Fruit fly (Drosophila melanogaster) whole organism, embryonic: ENCODE results near the gene ND-PDSW.

Source experiments
- Abd-B ChIP-seq: fragments of 200-800 bp; sonication (Bioruptor generic); optimal IDR thresholded peaks from 2 replicates; lab custom pipeline; 2018; ENCODE audit warnings: missing biosample characterization, mild to moderate bottlenecking, missing genetic modification characterization, moderate library complexity
- Bgb ChIP-seq: fragments of 200-800 bp; sonication (Bioruptor generic); IDR thresholded peaks from 2 replicates; pipeline ENCODE4 v1.3.6; 2022; ENCODE audit warnings: missing biosample characterization, missing genetic modification characterization; ENCODE audit not compliant: partially characterized antibody
- Blimp-1 ChIP-seq: fragments of 200-800 bp; sonication (Bioruptor generic); optimal IDR thresholded peaks from 3 replicates; lab custom pipeline; 2018; ENCODE audit warnings: missing biosample characterization, missing genetic modification characterization, mild to moderate bottlenecking, moderate library complexity, missing genetic modification reagents
- CG10959 ChIP-seq: fragments of 200-800 bp; sonication (Bioruptor generic); IDR thresholded peaks from 2 replicates; pipeline ENCODE4 v1.3.6; 2022; ENCODE audit warnings: missing biosample characterization, missing genetic modification characterization
- CG11398 ChIP-seq: fragments of 200-800 bp; sonication (Bioruptor generic); optimal IDR thresholded peaks from 2 replicates; lab custom pipeline; 2016; ENCODE audit warnings: missing biosample characterization, missing genetic modification characterization
- CG12219 ChIP-seq: fragments of 200-800 bp; sonication (Bioruptor generic); optimal IDR thresholded peaks from 3 replicates; lab custom pipeline; 2018; ENCODE audit warnings: missing biosample characterization, mild to moderate bottlenecking, missing genetic modification characterization
- CG13424 ChIP-seq: fragments of 200-800 bp; sonication (Bioruptor generic); optimal IDR thresholded peaks from 2 replicates; lab custom pipeline; 2019; ENCODE audit warnings: missing biosample characterization, mild to moderate bottlenecking, missing genetic modification characterization, moderate library complexity
- CG17385 ChIP-seq: fragments of 200-800 bp; sonication (Bioruptor generic); optimal IDR thresholded peaks from 3 replicates; lab custom pipeline; 2018; ENCODE audit warnings: missing biosample characterization, mild to moderate bottlenecking, missing genetic modification characterization
- CG18011 ChIP-seq: fragments of 200-800 bp; sonication (Bioruptor generic); optimal IDR thresholded peaks from 2 replicates; lab custom pipeline; 2017; ENCODE audit warnings: missing biosample characterization, missing genetic modification characterization, mild to moderate bottlenecking, moderate library complexity, missing genotype
- CG18262 ChIP-seq: fragments of 200-800 bp; optimal IDR thresholded peaks from 3 replicates; lab custom pipeline; 2019; ENCODE audit warnings: missing biosample characterization, mild to moderate bottlenecking, missing genetic modification characterization, moderate library complexity
- CG18619 ChIP-seq: fragments of 200-800 bp; sonication (Bioruptor generic); optimal IDR thresholded peaks from 3 replicates; lab custom pipeline; 2017; ENCODE audit warnings: missing biosample characterization, mild to moderate bottlenecking, missing genetic modification characterization
- CG30403 ChIP-seq: fragments of 200-800 bp; sonication (Bioruptor generic); optimal IDR thresholded peaks from 3 replicates; lab custom pipeline; 2016; ENCODE audit warnings: missing biosample characterization, missing genetic modification characterization
- CG4424 ChIP-seq: fragments of 200-800 bp; sonication (Bioruptor generic); optimal IDR thresholded peaks from 3 replicates; lab custom pipeline; 2016; ENCODE audit warnings: missing biosample characterization, missing genetic modification characterization
- CG4617 ChIP-seq: fragments of 200-800 bp; sonication (Bioruptor generic); optimal IDR thresholded peaks from 3 replicates; lab custom pipeline; 2016; ENCODE audit warnings: missing biosample characterization, missing genetic modification characterization, borderline replicate concordance
- CG6854 ChIP-seq: fragments of 200-800 bp; sonication (Bioruptor generic); optimal IDR thresholded peaks from 3 replicates; lab custom pipeline; 2017; ENCODE audit warnings: missing biosample characterization, mild to moderate bottlenecking, missing genetic modification characterization
- CG7372 ChIP-seq: fragments of 200-800 bp; sonication (Bioruptor generic); IDR thresholded peaks from 2 replicates; pipeline ENCODE4 v1.3.6; 2022; ENCODE audit warnings: missing biosample characterization, missing genetic modification characterization
- CG7839 ChIP-seq: fragments of 200-800 bp; sonication (Bioruptor generic); optimal IDR thresholded peaks from 3 replicates; lab custom pipeline; 2018; ENCODE audit warnings: missing biosample characterization, mild to moderate bottlenecking, missing genetic modification characterization, moderate library complexity
- CG8388 ChIP-seq: fragments of 200-800 bp; sonication (Bioruptor generic); optimal IDR thresholded peaks from 2 replicates; lab custom pipeline; 2019; ENCODE audit warnings: missing biosample characterization, mild to moderate bottlenecking, missing genetic modification characterization, moderate library complexity
- Camta ChIP-seq: fragments of 200-800 bp; sonication (Bioruptor generic); optimal IDR thresholded peaks from 2 replicates; lab custom pipeline; 2016; ENCODE audit warnings: missing biosample characterization, missing genetic modification characterization
- Dbx ChIP-seq: fragments of 200-800 bp; sonication (Bioruptor generic); IDR thresholded peaks from 3 replicates; pipeline ENCODE4 v1.3.6; 2022; ENCODE audit warnings: missing biosample characterization, missing genetic modification characterization
- Dp ChIP-seq: fragments of 200-800 bp; sonication (Bioruptor generic); optimal IDR thresholded peaks from 2 replicates; lab custom pipeline; 2018; ENCODE audit warnings: missing biosample characterization, mild to moderate bottlenecking, missing genetic modification characterization, moderate library complexity
- Fer2 ChIP-seq: fragments of 200-800 bp; sonication (Bioruptor generic); optimal IDR thresholded peaks from 2 replicates; lab custom pipeline; 2018; ENCODE audit warnings: missing biosample characterization, mild to moderate bottlenecking, missing genetic modification characterization, moderate library complexity
- GATAe ChIP-seq: fragments of 200-800 bp; sonication (Bioruptor generic); conservative IDR thresholded peaks from 2 replicates; pipeline ENCODE4 v1.3.6; 2022; ENCODE audit warnings: missing biosample characterization, missing genetic modification characterization
- H15 ChIP-seq: fragments of 200-800 bp; sonication (Bioruptor generic); IDR thresholded peaks from 3 replicates; pipeline ENCODE4 v1.3.6; 2022; ENCODE audit warnings: missing biosample characterization, missing genetic modification characterization
- H2.0 ChIP-seq: fragments of 200-800 bp; sonication (Bioruptor generic); IDR thresholded peaks from 2 replicates; pipeline ENCODE4 v1.3.6; 2022; ENCODE audit warnings: missing biosample characterization, missing genetic modification characterization
- Pdp1 ChIP-seq, 2 experiments: fragments of 200-800 bp; sonication (Bioruptor generic); optimal IDR thresholded peaks; 3 replicates each; lab custom pipeline; 2016; ENCODE audit warnings: missing biosample characterization in 2 of 2, missing genetic modification characterization in 2 of 2, mild to moderate bottlenecking in 1 of 2, moderate library complexity in 1 of 2
- Side ChIP-seq: fragments of 200-800 bp; sonication (Bioruptor generic); optimal IDR thresholded peaks from 2 replicates; lab custom pipeline; 2016; ENCODE audit warnings: missing biosample characterization, missing genetic modification characterization
- Sin3A ChIP-seq: fragments of >200 bp; optimal IDR thresholded peaks from 2 replicates; lab custom pipeline; 2018
- abd-A ChIP-seq: fragments of 200-800 bp; sonication (Bioruptor generic); optimal IDR thresholded peaks from 3 replicates; lab custom pipeline; 2019; ENCODE audit warnings: missing biosample characterization, mild to moderate bottlenecking, missing genetic modification characterization, moderate library complexity
- ato ChIP-seq: fragments of 200-800 bp; sonication (Bioruptor generic); IDR thresholded peaks from 2 replicates; pipeline ENCODE4 v1.3.6; 2022; ENCODE audit warnings: missing biosample characterization, missing genetic modification characterization; ENCODE audit not compliant: partially characterized antibody
- bab2 ChIP-seq: fragments of 200-800 bp; sonication (Bioruptor generic); optimal IDR thresholded peaks from 2 replicates; lab custom pipeline; 2016; ENCODE audit warnings: missing biosample characterization, missing genetic modification characterization
- ci ChIP-seq: fragments of 200-800 bp; sonication (Bioruptor generic); IDR thresholded peaks from 3 replicates; pipeline ENCODE4 v1.3.6; 2022; ENCODE audit warnings: missing biosample characterization, missing genetic modification characterization
- da ChIP-seq: fragments of 200-800 bp; sonication (Bioruptor generic); optimal IDR thresholded peaks from 2 replicates; lab custom pipeline; 2016; ENCODE audit warnings: missing biosample characterization, missing genetic modification characterization
- dimm ChIP-seq: fragments of 200-800 bp; sonication (Bioruptor generic); IDR thresholded peaks from 2 replicates; pipeline ENCODE4 v1.3.6; 2022; ENCODE audit warnings: missing biosample characterization, missing genetic modification characterization
- dmrt99B ChIP-seq: fragments of 200-800 bp; sonication (Bioruptor generic); optimal IDR thresholded peaks from 2 replicates; lab custom pipeline; 2018; ENCODE audit warnings: missing biosample characterization, mild to moderate bottlenecking, missing genetic modification characterization, moderate library complexity
- gsb-n ChIP-seq: fragments of 200-800 bp; sonication (Bioruptor generic); optimal IDR thresholded peaks from 3 replicates; lab custom pipeline; 2018; ENCODE audit warnings: missing biosample characterization, mild to moderate bottlenecking, missing genetic modification characterization
- hb ChIP-seq: fragments of 200-800 bp; sonication (Bioruptor generic); IDR thresholded peaks from 3 replicates; pipeline ENCODE4 v1.3.6; 2022; ENCODE audit warnings: missing biosample characterization, missing genetic modification characterization; ENCODE audit not compliant: partially characterized antibody
- hkb ChIP-seq, 2 experiments: fragments of 200-800 bp in 1 of 2; fragments of >200 bp in 1 of 2; sonication (Bioruptor generic) in 1 of 2; IDR thresholded peaks in 1 of 2; optimal IDR thresholded peaks in 1 of 2; 2 replicates each; pipeline versions ENCODE4 v1.3.6 to Lab custom; 2017 to 2022; ENCODE audit warnings: missing biosample characterization in 1 of 2, missing genetic modification characterization in 1 of 2
- jing ChIP-seq: fragments of 200-800 bp; sonication (Bioruptor generic); optimal IDR thresholded peaks from 2 replicates; lab custom pipeline; 2018; ENCODE audit warnings: missing biosample characterization, mild to moderate bottlenecking, missing genetic modification characterization
- lilli ChIP-seq: fragments of 200-800 bp; sonication (Bioruptor generic); optimal IDR thresholded peaks from 3 replicates; lab custom pipeline; 2016; ENCODE audit warnings: missing biosample characterization, missing genetic modification characterization
- maf-S ChIP-seq: fragments of 200-800 bp; sonication (Bioruptor generic); optimal IDR thresholded peaks from 2 replicates; lab custom pipeline; 2016; ENCODE audit warnings: missing biosample characterization, missing genetic modification characterization
- org-1 ChIP-seq: fragments of 200-800 bp; sonication (Bioruptor generic); optimal IDR thresholded peaks from 2 replicates; lab custom pipeline; 2017; ENCODE audit warnings: missing biosample characterization, missing genetic modification characterization
- pan ChIP-seq, 4 experiments: fragments of >200 bp in 3 of 4; fragments of 200-800 bp in 1 of 4; sonication (Bioruptor generic) in 1 of 4; optimal IDR thresholded peaks in 3 of 4; IDR thresholded peaks in 1 of 4; 2 replicates each; pipeline versions ENCODE4 v1.3.6 to Lab custom; 2017 to 2022; ENCODE audit warnings: missing biosample characterization in 2 of 4, missing genetic modification characterization in 2 of 4, mixed read lengths in 1 of 4
- sens-2 ChIP-seq: fragments of 200-800 bp; sonication (Bioruptor generic); IDR thresholded peaks from 2 replicates; pipeline ENCODE4 v1.3.6; 2022; ENCODE audit warnings: missing biosample characterization, missing genetic modification characterization
- sisA ChIP-seq: fragments of 200-800 bp; sonication (Bioruptor generic); IDR thresholded peaks from 2 replicates; pipeline ENCODE4 v1.3.6; 2022; ENCODE audit warnings: missing biosample characterization, missing genetic modification characterization
- so ChIP-seq: fragments of 200-800 bp; sonication (Bioruptor generic); IDR thresholded peaks from 3 replicates; pipeline ENCODE4 v1.3.6; 2022; ENCODE audit warnings: missing biosample characterization, missing genetic modification characterization
- stwl ChIP-seq: fragments of 200-800 bp; sonication (Bioruptor generic); optimal IDR thresholded peaks from 3 replicates; lab custom pipeline; 2018; ENCODE audit warnings: missing biosample characterization, mild to moderate bottlenecking, missing genetic modification characterization, moderate library complexity
- vvl ChIP-seq: fragments of 200-800 bp; sonication (Bioruptor generic); IDR thresholded peaks from 2 replicates; pipeline ENCODE4 v1.3.6; 2022; ENCODE audit warnings: missing biosample characterization, missing genetic modification characterization
- zen2 ChIP-seq: fragments of 200-800 bp; sonication (Bioruptor generic); IDR thresholded peaks from 3 replicates; pipeline ENCODE4 v1.3.6; 2022; ENCODE audit warnings: missing biosample characterization, missing genetic modification characterization; ENCODE audit not compliant: partially characterized antibody
- zf30C ChIP-seq: fragments of 200-800 bp; sonication (Bioruptor generic); optimal IDR thresholded peaks from 3 replicates; lab custom pipeline; 2018; ENCODE audit warnings: missing biosample characterization, mild to moderate bottlenecking, missing genetic modification characterization

Gene ND-PDSW

dm6 chr2L:3482712-3483111, 16.8 kb downstream of the ND-PDSW start (continued):
- TF ChIP-seq Dbx = no peak
- no peak for TF ChIP-seq sens-2 (GFP tag; lab: Robert Waterston, UW)
- TF ChIP-seq Fer2 = no peak
- TF ChIP-seq H2.0 (GFP tag; lab: Robert Waterston, UW) = no peak
- TF ChIP-seq gsb-n (tag; lab: Kevin White, UChicago) = no peak
- TF ChIP-seq CG11398 (GFP tag; lab: Kevin White, UChicago) = no peak
- TF ChIP-seq CG12219 (GFP tag; lab: Kevin White, UChicago) = no peak
- TF ChIP-seq GATAe (GFP tag; lab: Robert Waterston, UW) = no peak
- no peak for TF ChIP-seq Sin3A (lab: Kevin White, UChicago)
- no peak for TF ChIP-seq maf-S (GFP tag; lab: Kevin White, UChicago)
- TF ChIP-seq CG17385 (GFP tag; lab: Kevin White, UChicago) = no peak
- TF ChIP-seq pan (optimal IDR thresholded peaks at IDR 0.05; lab: Kevin White, UChicago) = no peak
- no peak for TF ChIP-seq pan (GFP tag; optimal IDR thresholded peaks at IDR 0.05 in 1 of 2, IDR thresholded peaks at IDR 0.05 in 1 of 2)
- no peak for TF ChIP-seq CG6854 (GFP tag; lab: Kevin White, UChicago)
- TF ChIP-seq CG8388 = peak; percentile 4
- no peak for TF ChIP-seq H15
- TF ChIP-seq abd-A = no peak
- TF ChIP-seq zf30C (GFP tag; lab: Kevin White, UChicago) = no peak
- TF ChIP-seq Pdp1 (GFP tag; optimal IDR thresholded peaks at IDR 0.05; lab: Kevin White, UChicago) = no peak
- no peak for TF ChIP-seq bab2 (GFP tag; lab: Kevin White, UChicago)
- TF ChIP-seq CG18619 (GFP tag; lab: Kevin White, UChicago) = no peak
- TF ChIP-seq ci (GFP tag; lab: Robert Waterston, UW) = 0 out of 3 replicates have a peak, but pooled peaks have one; percentile 30
- peak; percentile 32 for TF ChIP-seq Blimp-1 (GFP tag; lab: Kevin White, UChicago)
- TF ChIP-seq CG18011 (GFP tag; lab: Kevin White, UChicago) = no peak
- no peak for TF ChIP-seq jing
- TF ChIP-seq CG7839 (tag; lab: Kevin White, UChicago) = no peak
- TF ChIP-seq stwl (tag; lab: Kevin White, UChicago) = no peak
- TF ChIP-seq dimm (GFP tag; lab: Robert Waterston, UW) = no peak
- peak; percentile 45; the same call in 1 of the 2 replicates for TF ChIP-seq vvl (GFP tag; lab: Robert Waterston, UW)
- no peak for TF ChIP-seq CG10959 (GFP tag; lab: Robert Waterston, UW)
- no peak for TF ChIP-seq CG4617 (GFP tag; lab: Kevin White, UChicago)
- no peak for TF ChIP-seq Bgb (GFP tag; lab: Robert Waterston, UW)
- no peak for TF ChIP-seq zen2
- TF ChIP-seq dmrt99B = no peak
- no peak for TF ChIP-seq Camta (GFP tag; lab: Kevin White, UChicago)
- TF ChIP-seq CG13424 = peak; percentile 22
- no peak for TF ChIP-seq CG18262 (tag; lab: Kevin White, UChicago)
- no peak for TF ChIP-seq Side (GFP tag; lab: Kevin White, UChicago)
- no peak for TF ChIP-seq hb
- no peak for TF ChIP-seq so (GFP tag; lab: Robert Waterston, UW)
- no peak for TF ChIP-seq ato (GFP tag; lab: Robert Waterston, UW)
- TF ChIP-seq Abd-B (GFP tag; lab: Kevin White, UChicago) = no peak
- no peak for TF ChIP-seq da (GFP tag; lab: Kevin White, UChicago)
- TF ChIP-seq hkb (optimal IDR thresholded peaks at IDR 0.05; lab: Kevin White, UChicago) = no peak
- 0 out of 2 replicates have a peak, but pooled peaks have one; percentile 16 for TF ChIP-seq hkb (GFP tag; IDR thresholded peaks at IDR 0.05; lab: Robert Waterston, UW)
- no peak for TF ChIP-seq Dp
- TF ChIP-seq lilli (GFP tag; lab: Kevin White, UChicago) = no peak
- no peak for TF ChIP-seq CG30403 (GFP tag; lab: Kevin White, UChicago)
- no peak for TF ChIP-seq sisA (GFP tag; lab: Robert Waterston, UW)
- TF ChIP-seq CG7372 (GFP tag; lab: Robert Waterston, UW) = no peak
- peak; percentile 4 for TF ChIP-seq CG4424 (GFP tag; lab: Kevin White, UChicago)
- no peak for TF ChIP-seq org-1 (GFP tag; lab: Kevin White, UChicago)
